Fruit fly (Drosophila melanogaster) whole organism, embryonic: ENCODE results near the gene CG4770.

Experiments
- CG10543 ChIP-seq: fragments of 200-800 bp; sonication (Bioruptor generic); optimal IDR thresholded peaks from 3 replicates; lab custom pipeline; 2017; ENCODE audit warnings: missing biosample characterization, mild to moderate bottlenecking, missing genetic modification characterization, moderate library complexity
- CG12155 ChIP-seq: fragments of 200-800 bp; sonication (Bioruptor generic); optimal IDR thresholded peaks from 3 replicates; lab custom pipeline; 2016; ENCODE audit warnings: missing biosample characterization, missing genetic modification characterization
- CG12391 ChIP-seq: fragments of 200-800 bp; sonication (Bioruptor generic); optimal IDR thresholded peaks from 3 replicates; lab custom pipeline; 2018; ENCODE audit warnings: missing biosample characterization, mild to moderate bottlenecking, missing genetic modification characterization, moderate library complexity
- CG13296 ChIP-seq: fragments of 200-800 bp; sonication (Bioruptor generic); optimal IDR thresholded peaks from 3 replicates; lab custom pipeline; 2018; ENCODE audit warnings: missing biosample characterization, mild to moderate bottlenecking, missing genetic modification characterization
- CG14965 ChIP-seq: fragments of 200-800 bp; sonication (Bioruptor generic); optimal IDR thresholded peaks from 2 replicates; lab custom pipeline; 2016; ENCODE audit warnings: missing biosample characterization, missing genetic modification characterization, borderline replicate concordance
- CG17802 ChIP-seq: fragments of 200-800 bp; sonication (Bioruptor generic); optimal IDR thresholded peaks from 2 replicates; lab custom pipeline; 2018; ENCODE audit warnings: missing biosample characterization, mild to moderate bottlenecking, missing genetic modification characterization, moderate library complexity
- CG17829 ChIP-seq: fragments of 200-800 bp; optimal IDR thresholded peaks from 2 replicates; lab custom pipeline; 2019; ENCODE audit warnings: missing biosample characterization, mild to moderate bottlenecking, missing genetic modification characterization, moderate library complexity
- CG18599 ChIP-seq: fragments of 200-800 bp; sonication (Bioruptor generic); optimal IDR thresholded peaks from 3 replicates; lab custom pipeline; 2017; ENCODE audit warnings: missing biosample characterization, missing genetic modification characterization, mild to moderate bottlenecking, moderate library complexity, missing genetic modification reagents
- CG32532 ChIP-seq: fragments of 200-800 bp; sonication (Bioruptor generic); IDR thresholded peaks from 2 replicates; pipeline ENCODE4 v1.3.6; 2022; ENCODE audit warnings: missing biosample characterization, missing genetic modification characterization
- CG32772 ChIP-seq: fragments of 200-800 bp; sonication (Bioruptor generic); IDR thresholded peaks from 2 replicates; pipeline ENCODE4 v1.3.6; 2022; ENCODE audit warnings: missing biosample characterization, missing genetic modification characterization
- CG34376 ChIP-seq: fragments of 200-800 bp; sonication (Bioruptor generic); optimal IDR thresholded peaks from 2 replicates; lab custom pipeline; 2018; ENCODE audit warnings: missing biosample characterization, mild to moderate bottlenecking, missing genetic modification characterization
- CG3726 ChIP-seq: fragments of 200-800 bp; sonication (Bioruptor generic); IDR thresholded peaks from 3 replicates; pipeline ENCODE4, ENCODE4 v1.3.6; 2022; ENCODE audit warnings: missing biosample characterization, missing genetic modification characterization
- CG4404 ChIP-seq: fragments of 200-800 bp; sonication (Bioruptor generic); IDR thresholded peaks from 2 replicates; pipeline ENCODE4 v1.3.6; 2022; ENCODE audit warnings: missing biosample characterization, missing genetic modification characterization
- CG6254 ChIP-seq: fragments of 200-800 bp; sonication (Bioruptor generic); optimal IDR thresholded peaks from 3 replicates; lab custom pipeline; 2017; ENCODE audit warnings: mild to moderate bottlenecking, missing biosample characterization, missing genetic modification reagents, missing genetic modification characterization
- CG9876 ChIP-seq: fragments of 200-800 bp; sonication (Bioruptor generic); optimal IDR thresholded peaks from 2 replicates; lab custom pipeline; 2016; ENCODE audit warnings: missing biosample characterization, missing genetic modification characterization
- CrebB ChIP-seq: fragments of 200-800 bp; sonication (Bioruptor generic); optimal IDR thresholded peaks from 3 replicates; lab custom pipeline; 2018; ENCODE audit warnings: missing biosample characterization, mild to moderate bottlenecking, missing genetic modification characterization
- Deaf1 ChIP-seq: fragments of 200-800 bp; optimal IDR thresholded peaks from 3 replicates; lab custom pipeline; 2019; ENCODE audit warnings: missing biosample characterization, mild to moderate bottlenecking, missing genetic modification characterization, moderate library complexity
- Fer1 ChIP-seq: fragments of 200-800 bp; sonication (Bioruptor generic); optimal IDR thresholded peaks from 2 replicates; lab custom pipeline; 2017; ENCODE audit warnings: missing biosample characterization, mild to moderate bottlenecking, missing genetic modification characterization
- Hey ChIP-seq: fragments of 200-800 bp; sonication (Bioruptor generic); optimal IDR thresholded peaks from 3 replicates; lab custom pipeline; 2018; ENCODE audit warnings: missing biosample characterization, mild to moderate bottlenecking, missing genetic modification characterization
- Hmx ChIP-seq: fragments of 200-800 bp; sonication (Bioruptor generic); optimal IDR thresholded peaks from 2 replicates; lab custom pipeline; 2016; ENCODE audit warnings: missing biosample characterization, missing genetic modification characterization
- Med ChIP-seq: fragments of 200-800 bp; sonication (Bioruptor generic); peaks from one replicate; lab custom pipeline; 2016; ENCODE audit warnings: missing biosample characterization, missing genetic modification characterization, mild to moderate bottlenecking, inconsistent platforms, moderate library complexity
- Pdp1 ChIP-seq, 2 experiments: fragments of 200-800 bp; sonication (Bioruptor generic); optimal IDR thresholded peaks; 3 replicates each; lab custom pipeline; 2016; ENCODE audit warnings: missing biosample characterization in 2 of 2, missing genetic modification characterization in 2 of 2, mild to moderate bottlenecking in 1 of 2, moderate library complexity in 1 of 2
- al ChIP-seq: fragments of 200-800 bp; sonication (Bioruptor generic); IDR thresholded peaks from 2 replicates; pipeline ENCODE4 v1.3.6; 2022; ENCODE audit warnings: missing biosample characterization, missing genetic modification characterization
- bigmax ChIP-seq: fragments of 200-800 bp; sonication (Bioruptor generic); optimal IDR thresholded peaks from 2 replicates; lab custom pipeline; 2018; ENCODE audit warnings: missing biosample characterization, mild to moderate bottlenecking, missing genetic modification characterization
- caup ChIP-seq: fragments of 200-800 bp; sonication (Bioruptor generic); optimal IDR thresholded peaks from 3 replicates; lab custom pipeline; 2017; ENCODE audit warnings: missing biosample characterization, mild to moderate bottlenecking, missing genetic modification characterization, moderate library complexity; ENCODE audit not compliant: severe bottlenecking
- chinmo ChIP-seq: fragments of 200-800 bp; sonication (Bioruptor generic); IDR thresholded peaks from 4 replicates; pipeline ENCODE4 v1.3.6; 2022; ENCODE audit warnings: missing biosample characterization, missing genetic modification characterization; ENCODE audit not compliant: partially characterized antibody
- exex ChIP-seq: fragments of 200-800 bp; sonication (Bioruptor generic); optimal IDR thresholded peaks from 4 replicates; lab custom pipeline; 2018; ENCODE audit warnings: missing biosample characterization, mild to moderate bottlenecking, missing genetic modification characterization, moderate library complexity
- grn ChIP-seq: fragments of 200-800 bp; sonication (Bioruptor generic); optimal IDR thresholded peaks from 3 replicates; lab custom pipeline; 2017; ENCODE audit warnings: missing biosample characterization, missing genetic modification characterization
- hkb ChIP-seq, 2 experiments: fragments of 200-800 bp in 1 of 2; fragments of >200 bp in 1 of 2; sonication (Bioruptor generic) in 1 of 2; IDR thresholded peaks in 1 of 2; optimal IDR thresholded peaks in 1 of 2; 2 replicates each; pipeline versions ENCODE4 v1.3.6 to Lab custom; 2017 to 2022; ENCODE audit warnings: missing biosample characterization in 1 of 2, missing genetic modification characterization in 1 of 2
- jigr1 ChIP-seq: fragments of 200-800 bp; sonication (Bioruptor generic); IDR thresholded peaks from 3 replicates; pipeline ENCODE4 v1.3.6; 2022; ENCODE audit warnings: missing biosample characterization, missing genetic modification characterization
- lab ChIP-seq: fragments of 200-800 bp; sonication (Bioruptor generic); optimal IDR thresholded peaks from 3 replicates; lab custom pipeline; 2017; ENCODE audit warnings: missing biosample characterization, missing genetic modification characterization, mild to moderate bottlenecking, moderate library complexity, missing genetic modification reagents
- mirr ChIP-seq: fragments of 200-800 bp; sonication (Bioruptor generic); optimal IDR thresholded peaks from 3 replicates; lab custom pipeline; 2018; ENCODE audit warnings: missing biosample characterization, mild to moderate bottlenecking, missing genetic modification characterization
- odd ChIP-seq: fragments of 200-800 bp; sonication (Bioruptor generic); optimal IDR thresholded peaks from 2 replicates; lab custom pipeline; 2017; ENCODE audit warnings: missing biosample characterization, mild to moderate bottlenecking, missing genetic modification characterization
- pan ChIP-seq, 4 experiments: fragments of >200 bp in 3 of 4; fragments of 200-800 bp in 1 of 4; sonication (Bioruptor generic) in 1 of 4; optimal IDR thresholded peaks in 3 of 4; IDR thresholded peaks in 1 of 4; 2 replicates each; pipeline versions ENCODE4 v1.3.6 to Lab custom; 2017 to 2022; ENCODE audit warnings: missing biosample characterization in 2 of 4, missing genetic modification characterization in 2 of 4, mixed read lengths in 1 of 4
- prd ChIP-seq, 3 experiments: fragments of >200 bp in 2 of 3; fragments of 200-800 bp in 1 of 3; sonication (Bioruptor generic) in 1 of 3; optimal IDR thresholded peaks in 2 of 3; IDR thresholded peaks in 1 of 3; 2 replicates in 2 of 3; 3 replicates in 1 of 3; pipeline versions ENCODE4 v1.3.6 to Lab custom; 2017 to 2022; ENCODE audit warnings: missing biosample characterization in 1 of 3, missing genetic modification characterization in 1 of 3
- tap ChIP-seq: fragments of 200-800 bp; optimal IDR thresholded peaks from 3 replicates; lab custom pipeline; 2019; ENCODE audit warnings: missing biosample characterization, mild to moderate bottlenecking, missing genetic modification characterization, moderate library complexity
- toy ChIP-seq: fragments of 200-800 bp; sonication (Bioruptor generic); IDR thresholded peaks from 2 replicates; pipeline ENCODE4 v1.3.6; 2022; ENCODE audit warnings: missing biosample characterization, missing genetic modification characterization
- trem ChIP-seq: fragments of 200-800 bp; optimal IDR thresholded peaks from 3 replicates; lab custom pipeline; 2019; ENCODE audit warnings: missing biosample characterization, mild to moderate bottlenecking, missing genetic modification characterization, moderate library complexity
- vnd ChIP-seq: fragments of 200-800 bp; sonication (Bioruptor generic); IDR thresholded peaks from 3 replicates; pipeline ENCODE4 v1.3.6; 2022; ENCODE audit warnings: missing biosample characterization, missing genetic modification characterization; ENCODE audit not compliant: partially characterized antibody

CG4770 gene

DNA sequence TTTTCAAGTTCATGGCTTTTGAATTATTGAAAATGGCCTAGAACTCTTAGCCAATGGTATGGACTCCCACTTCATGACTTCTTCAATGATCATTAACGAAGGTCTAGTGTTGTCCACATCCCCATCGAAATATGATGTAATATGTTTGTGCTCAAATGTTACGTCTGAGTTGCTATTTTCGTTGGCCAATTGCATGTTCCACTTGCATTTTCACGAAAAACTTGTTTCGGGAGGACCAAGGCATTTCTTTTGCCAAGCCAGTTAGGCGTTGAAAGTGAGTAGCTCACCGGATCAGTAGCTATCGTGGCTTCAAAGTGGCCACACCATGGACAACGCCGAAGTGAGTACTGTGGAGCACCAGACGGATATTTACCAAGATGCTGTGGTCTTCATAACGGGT is at the start of gene CG4770:
CG4770 (plus strand) TSS at position 301 of the 400 bp plus-strand sequence.
- no peak for TF ChIP-seq CG3726 (GFP tag; lab: Robert Waterston, UW)
- TF ChIP-seq CG12155 = no peak
- no peak for TF ChIP-seq toy (GFP tag; lab: Robert Waterston, UW)
- no peak for TF ChIP-seq CG9876 (GFP tag; lab: Kevin White, UChicago)
- no peak for TF ChIP-seq CG6254
- no peak for TF ChIP-seq al (GFP tag; lab: Robert Waterston, UW)
- TF ChIP-seq CG17802 = no peak
- no peak for TF ChIP-seq CG17829
- TF ChIP-seq CG32772 = no peak
- TF ChIP-seq jigr1 (GFP tag; lab: Robert Waterston, UW) = no peak
- no peak for TF ChIP-seq CG32532 (GFP tag; lab: Robert Waterston, UW)
- no peak for TF ChIP-seq bigmax

DNA sequence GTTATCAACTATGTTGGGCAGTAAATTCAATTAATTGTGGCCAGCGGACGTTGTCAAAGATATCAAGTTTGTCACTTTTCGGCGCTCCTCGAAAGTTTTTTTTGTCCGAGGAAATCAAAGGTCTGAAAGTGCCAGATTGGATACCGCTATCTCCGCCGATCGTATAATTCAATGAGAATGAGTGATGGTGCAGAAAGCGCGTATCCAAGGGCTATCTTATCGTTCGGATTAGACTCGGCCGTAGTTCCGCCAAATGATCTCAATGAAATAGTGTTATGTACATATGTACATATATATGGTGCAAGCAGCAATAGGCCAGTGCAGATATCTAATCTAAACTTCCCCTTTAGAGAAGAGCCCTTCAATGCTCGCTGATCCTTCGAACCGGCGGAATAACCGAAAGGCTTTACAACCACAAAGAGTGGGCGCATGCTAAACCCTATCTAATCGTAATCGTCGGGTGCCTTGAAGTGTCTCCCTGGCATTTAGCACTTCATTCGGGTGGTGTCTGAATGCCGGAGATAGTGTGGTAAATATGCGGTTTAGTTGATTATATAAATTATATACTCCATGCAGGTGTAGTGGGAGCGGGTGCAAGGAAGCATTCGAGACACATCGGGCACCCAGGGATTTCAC is 45.1 kb upstream of the CG4770 start:
- TF ChIP-seq hkb (optimal IDR thresholded peaks at IDR 0.05; lab: Kevin White, UChicago) (no peak), hkb (GFP tag; IDR thresholded peaks at IDR 0.05; lab: Robert Waterston, UW) (0 out of 2 replicates have a peak, but pooled peaks have one; percentile 21), vnd (GFP tag; lab: Robert Waterston, UW) (peak; percentile 16; the same call in 1 of the 3 replicates), CrebB (tag; lab: Kevin White, UChicago) (peak; percentile 5), Deaf1 (tag; lab: Kevin White, UChicago) (peak; percentile 47), CG4404 (no peak), Hey (tag; lab: Kevin White, UChicago) (peak; percentile 32), grn (GFP tag; lab: Kevin White, UChicago) (peak; percentile 29), Med (GFP tag; lab: Kevin White, UChicago) (peak; percentile 18), odd (GFP tag; lab: Kevin White, UChicago) (peak; percentile 42), toy (GFP tag; lab: Robert Waterston, UW) (no peak), Pdp1 (GFP tag; optimal IDR thresholded peaks at IDR 0.05; lab: Kevin White, UChicago) (peak in 1 of 2 experiments; percentile 11), trem (tag; lab: Kevin White, UChicago) (no peak), pan (optimal IDR thresholded peaks at IDR 0.05; lab: Kevin White, UChicago) (no peak), pan (GFP tag; optimal IDR thresholded peaks at IDR 0.05 in 1 of 2, IDR thresholded peaks at IDR 0.05 in 1 of 2) (no peak), chinmo (0 out of 4 replicates have a peak, but pooled peaks have one; percentile 55), CG14965 (GFP tag; lab: Kevin White, UChicago) (no peak), CG34376 (GFP tag; lab: Kevin White, UChicago) (peak; percentile 31), prd (optimal IDR thresholded peaks at IDR 0.05; lab: Kevin White, UChicago) (no peak), prd (GFP tag; IDR thresholded peaks at IDR 0.05; lab: Robert Waterston, UW) (no peak), tap (no peak), CG12391 (tag; lab: Kevin White, UChicago) (no peak), Hmx (no peak), caup (GFP tag; lab: Kevin White, UChicago) (no peak), exex (peak; percentile 76), CG13296 (GFP tag; lab: Kevin White, UChicago) (peak; percentile 49), mirr (GFP tag; lab: Kevin White, UChicago) (peak; percentile 55), CG10543 (GFP tag; lab: Kevin White, UChicago) (peak; percentile 13), CG18599 (peak; percentile 4), lab (peak; percentile 43), Fer1 (peak; percentile 56)
